Worm (Caenorhabditis elegans): Measurements from ENCODE around the gene W04H10.1.

The W04H10.1 gene

ce11 chrII:621141-621540 lies 12.3 kb downstream of the W04H10.1 start:
- TF ChIP-seq gmeb-1 (tag; optimal IDR thresholded peaks at IDR 0.05) (peak; percentile 41), fos-1 (tag; optimal IDR thresholded peaks at IDR 0.05) (peak; percentile 96), ztf-1 (GFP tag; conservative IDR thresholded peaks at IDR 0.05) (no peak), crh-2 (tag; optimal IDR thresholded peaks at IDR 0.05) (peak; percentile 14), nhr-23 (tag; optimal IDR thresholded peaks at IDR 0.05) (no peak), sma-9 (GFP tag; optimal IDR thresholded peaks at IDR 0.05) (no peak), sma-9 (tag; optimal IDR thresholded peaks at IDR 0.05) (no peak)

- TF ChIP-seq lin-11 (tag; optimal IDR thresholded peaks at IDR 0.05) (no peak), F13H6.1 (tag; optimal IDR thresholded peaks at IDR 0.05) (peak; percentile 29), mab-5 (tag; optimal IDR thresholded peaks at IDR 0.05) (peak; percentile 4), nhr-21 (tag; optimal IDR thresholded peaks at IDR 0.05) (no peak), C34F6.9 (tag; optimal IDR thresholded peaks at IDR 0.05) (peak; percentile 43), ceh-16 (tag; optimal IDR thresholded peaks at IDR 0.05) (no peak), sma-9 (GFP tag; optimal IDR thresholded peaks at IDR 0.05) (peak; percentile 19), sma-9 (tag; optimal IDR thresholded peaks at IDR 0.05) (no peak), peb-1 (tag; optimal IDR thresholded peaks at IDR 0.05) (no peak), fos-1 (tag; optimal IDR thresholded peaks at IDR 0.05) (peak; percentile 61), unc-62 (GFP tag; optimal IDR thresholded peaks at IDR 0.05) (no peak), unc-55 (GFP tag; optimal IDR thresholded peaks at IDR 0.05) (peak; percentile 59), alr-1 (tag; optimal IDR thresholded peaks at IDR 0.05) (no peak), crh-2 (tag; optimal IDR thresholded peaks at IDR 0.05) (no peak), lin-13 (GFP tag; optimal IDR thresholded peaks at IDR 0.05) (peak; percentile 33), nhr-77 (tag; optimal IDR thresholded peaks at IDR 0.05) (no peak), lsy-2 (tag; optimal IDR thresholded peaks at IDR 0.05) (no peak), nhr-129 (tag; optimal IDR thresholded peaks at IDR 0.05) (peak; percentile 35)
These were observed 13.6 kb downstream of the W04H10.1 start for ce11 chrII:622478-622877.

DNA sequence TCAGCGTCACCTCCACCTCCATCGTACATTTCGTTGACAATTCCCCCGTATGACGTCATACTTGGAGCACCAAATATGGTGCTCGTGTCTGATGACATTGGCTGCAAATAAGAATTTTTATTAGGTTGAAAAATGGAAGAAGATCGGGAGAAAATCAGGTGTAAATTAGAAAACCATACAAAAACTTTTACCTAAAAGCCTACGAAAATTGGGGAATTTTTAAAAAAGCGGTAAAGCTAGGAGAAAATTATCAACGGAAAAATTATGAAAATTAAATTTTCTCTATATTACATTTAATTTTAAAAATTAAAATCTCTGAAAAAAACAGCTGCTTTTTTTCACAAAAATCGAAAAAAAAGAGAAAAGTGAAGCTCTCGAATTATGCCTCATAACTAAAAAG lies 15.6 kb downstream of the W04H10.1 start, which contains the start of gene T04B8.5:
T04B8.5 (minus strand) TSS at position 101 of the 400 bp plus-strand sequence.
- TF ChIP-seq nhr-25 (tag; optimal IDR thresholded peaks at IDR 0.05) (no peak), unc-39 (tag; optimal IDR thresholded peaks at IDR 0.05) (no peak), lin-13 (GFP tag; optimal IDR thresholded peaks at IDR 0.05) (no peak), nhr-12 (tag; optimal IDR thresholded peaks at IDR 0.05) (no peak), ztf-4 (tag; optimal IDR thresholded peaks at IDR 0.05) (no peak), Y55F3AM.14 (GFP tag; optimal IDR thresholded peaks at IDR 0.05) (no peak), snpc-4 (tag; optimal IDR thresholded peaks at IDR 0.05) (no peak), R02D3.7 (tag; optimal IDR thresholded peaks at IDR 0.05) (no peak), gmeb-1 (tag; optimal IDR thresholded peaks at IDR 0.05) (no peak), ztf-1 (GFP tag; conservative IDR thresholded peaks at IDR 0.05) (no peak), mab-5 (tag; optimal IDR thresholded peaks at IDR 0.05) (no peak), crh-2 (tag; optimal IDR thresholded peaks at IDR 0.05) (no peak), ZK546.5 (tag; optimal IDR thresholded peaks at IDR 0.05) (no peak), nhr-6 (tag; optimal IDR thresholded peaks at IDR 0.05) (no peak), elt-3 (tag; optimal IDR thresholded peaks at IDR 0.05) (no peak), elt-1 (tag; optimal IDR thresholded peaks at IDR 0.05) (no peak), egl-27 (tag; optimal IDR thresholded peaks at IDR 0.05) (no peak), unc-62 (GFP tag; optimal IDR thresholded peaks at IDR 0.05) (no peak), unc-55 (GFP tag; optimal IDR thresholded peaks at IDR 0.05) (no peak)

- TF ChIP-seq ztf-4 (tag; optimal IDR thresholded peaks at IDR 0.05): no peak
- peak; percentile 74 for TF ChIP-seq F13H6.1 (tag; optimal IDR thresholded peaks at IDR 0.05)
- peak; percentile 36 for TF ChIP-seq nhr-129 (tag; optimal IDR thresholded peaks at IDR 0.05)
- peak; percentile 73 for TF ChIP-seq nhr-25 (tag; optimal IDR thresholded peaks at IDR 0.05)
- TF ChIP-seq sma-3 (GFP tag; optimal IDR thresholded peaks at IDR 0.05): peak; percentile 56
- no peak for TF ChIP-seq ama-1 (optimal IDR thresholded peaks at IDR 0.05)
- no peak for TF ChIP-seq alr-1 (tag; optimal IDR thresholded peaks at IDR 0.05)
- TF ChIP-seq gmeb-1 (tag; optimal IDR thresholded peaks at IDR 0.05): peak; percentile 53
- peak; percentile 46 for TF ChIP-seq C34F6.9 (tag; optimal IDR thresholded peaks at IDR 0.05)
- TF ChIP-seq nhr-11 (tag; optimal IDR thresholded peaks at IDR 0.05): no peak
- TF ChIP-seq unc-39 (tag; optimal IDR thresholded peaks at IDR 0.05): no peak
- TF ChIP-seq egl-27 (tag; optimal IDR thresholded peaks at IDR 0.05): peak; percentile 1
- peak; percentile 63 for TF ChIP-seq fos-1 (tag; optimal IDR thresholded peaks at IDR 0.05)
- peak; percentile 3 for TF ChIP-seq crh-2 (tag; optimal IDR thresholded peaks at IDR 0.05)
- peak; percentile 4 for TF ChIP-seq blmp-1 (tag; optimal IDR thresholded peaks at IDR 0.05; ENCODE audit: insufficient read depth)
- TF ChIP-seq nhr-6 (tag; optimal IDR thresholded peaks at IDR 0.05): no peak
- TF ChIP-seq sma-9 (GFP tag; optimal IDR thresholded peaks at IDR 0.05): peak; percentile 59
- TF ChIP-seq sma-9 (tag; optimal IDR thresholded peaks at IDR 0.05): no peak
These were observed 17.1 kb downstream of the W04H10.1 start for ce11 chrII:625926-626325.
